Fruit fly (Drosophila melanogaster) whole organism: ENCODE data around the gene CG12499.

Source experiments
- CG8478 ChIP-seq: fragments of >200 bp; optimal IDR thresholded peaks from 2 replicates; lab custom pipeline; 2018; ENCODE audit warnings: inconsistent platforms
- Dll ChIP-seq: fragments of >200 bp; optimal IDR thresholded peaks from 2 replicates; lab custom pipeline; 2017
- EcR ChIP-seq, 2 experiments: fragments of >200 bp; optimal IDR thresholded peaks; 2 replicates each; lab custom pipeline; 2017; ENCODE audit warnings: missing biosample characterization in 2 of 2, missing genetic modification characterization in 2 of 2, missing genetic modification reagents in 2 of 2
- pan ChIP-seq: fragments of >200 bp; optimal IDR thresholded peaks from 2 replicates; lab custom pipeline; 2017
- psq ChIP-seq: fragments of >200 bp; optimal IDR thresholded peaks from 2 replicates; lab custom pipeline; 2017
- usp ChIP-seq: fragments of >200 bp; optimal IDR thresholded peaks from 2 replicates; lab custom pipeline; 2017; ENCODE audit warnings: missing biosample characterization, missing genetic modification characterization, mixed read lengths

Gene CG12499

dm6 chr3R:22400246-22400645 lies 46.1 kb downstream of the CG12499 start:
- TF ChIP-seq usp (GFP tag; lab: Kevin White, UChicago) (no peak), pan (lab: Kevin White, UChicago) (no peak), EcR (GFP tag; optimal IDR thresholded peaks at IDR 0.05; lab: Kevin White, UChicago) (no peak), Dll (lab: Kevin White, UChicago) (no peak), psq (lab: Kevin White, UChicago) (no peak), CG8478 (lab: Kevin White, UChicago) (no peak)

- TF ChIP-seq pan (lab: Kevin White, UChicago) = no peak
- no peak for TF ChIP-seq usp (GFP tag; lab: Kevin White, UChicago)
- TF ChIP-seq EcR (GFP tag; optimal IDR thresholded peaks at IDR 0.05; lab: Kevin White, UChicago) = no peak
- peak; percentile 44 for TF ChIP-seq CG8478 (lab: Kevin White, UChicago)
- TF ChIP-seq psq (lab: Kevin White, UChicago) = no peak
- TF ChIP-seq Dll (lab: Kevin White, UChicago) = no peak
These were observed 49.2 kb downstream of the CG12499 start for dm6 chr3R:22397068-22397700.

- TF ChIP-seq usp (GFP tag; lab: Kevin White, UChicago) (no peak), Dll (lab: Kevin White, UChicago) (no peak), pan (lab: Kevin White, UChicago) (no peak), psq (lab: Kevin White, UChicago) (no peak)
These were observed 50.1 kb downstream of the CG12499 start for dm6 chr3R:22396238-22396772.

- TF ChIP-seq Dll (lab: Kevin White, UChicago) (no peak), CG8478 (lab: Kevin White, UChicago) (no peak)
These were observed 50.8 kb downstream of the CG12499 start for dm6 chr3R:22395409-22396178.

dm6 chr3R:22394004-22394403 lies 52.4 kb downstream of the CG12499 start, which contains the start of gene CG13857:
TSS of gene CG13857 (minus strand) at chr3R:22394104.
- TF ChIP-seq CG8478 (lab: Kevin White, UChicago) (no peak), psq (lab: Kevin White, UChicago) (no peak), Dll (lab: Kevin White, UChicago) (no peak), EcR (GFP tag; optimal IDR thresholded peaks at IDR 0.05; lab: Kevin White, UChicago) (no peak), pan (lab: Kevin White, UChicago) (no peak), usp (GFP tag; lab: Kevin White, UChicago) (no peak)
